Worm (Caenorhabditis elegans): Measurements from ENCODE around the gene srt-35.

Gene srt-35

ce11 chrV:4248359-4248758 lies 16.1 kb downstream of the srt-35 start:
- no peak for TF ChIP-seq nhr-237 (tag; optimal IDR thresholded peaks at IDR 0.05)
- TF ChIP-seq lin-13 (tag; optimal IDR thresholded peaks at IDR 0.05), result no peak
- no peak for TF ChIP-seq ces-1 (GFP tag; optimal IDR thresholded peaks at IDR 0.05)
- TF ChIP-seq flh-1 (GFP tag; optimal IDR thresholded peaks at IDR 0.05), result no peak
- TF ChIP-seq nhr-76 (tag; optimal IDR thresholded peaks at IDR 0.05), result no peak
- no peak for TF ChIP-seq ceh-39 (tag; optimal IDR thresholded peaks at IDR 0.05)
- no peak for TF ChIP-seq nhr-2 (tag; optimal IDR thresholded peaks at IDR 0.05)
- no peak for TF ChIP-seq cnd-1 (tag; optimal IDR thresholded peaks at IDR 0.05)
- TF ChIP-seq snpc-4 (tag; optimal IDR thresholded peaks at IDR 0.05), result no peak
- no peak for TF ChIP-seq bed-3 (GFP tag; optimal IDR thresholded peaks at IDR 0.05)
- TF ChIP-seq mab-5 (tag; optimal IDR thresholded peaks at IDR 0.05), result no peak
- no peak for TF ChIP-seq M03D4.4 (tag; optimal IDR thresholded peaks at IDR 0.05)
- TF ChIP-seq unc-39 (tag; optimal IDR thresholded peaks at IDR 0.05), result no peak

- TF ChIP-seq unc-39 (tag; optimal IDR thresholded peaks at IDR 0.05) (no peak), elt-3 (tag; optimal IDR thresholded peaks at IDR 0.05) (no peak), ces-1 (GFP tag; optimal IDR thresholded peaks at IDR 0.05) (no peak), pha-4 (tag; optimal IDR thresholded peaks at IDR 0.05) (no peak), nhr-237 (tag; optimal IDR thresholded peaks at IDR 0.05) (no peak), M03D4.4 (tag; optimal IDR thresholded peaks at IDR 0.05) (no peak), lin-13 (tag; optimal IDR thresholded peaks at IDR 0.05) (no peak), elt-1 (tag; optimal IDR thresholded peaks at IDR 0.05; ENCODE audit: borderline replicate concordance, insufficient read depth) (no peak), ztf-11 (tag; optimal IDR thresholded peaks at IDR 0.05) (no peak), ceh-43 (GFP tag; optimal IDR thresholded peaks at IDR 0.05) (no peak), mep-1 (tag; optimal IDR thresholded peaks at IDR 0.05) (no peak), ham-2 (GFP tag; optimal IDR thresholded peaks at IDR 0.05) (no peak), nhr-12 (tag; optimal IDR thresholded peaks at IDR 0.05) (no peak), unc-120 (tag; optimal IDR thresholded peaks at IDR 0.05; ENCODE audit: poor library complexity, severe bottlenecking) (no peak)
Observed at ce11 chrV:4242431-4242830, 22.0 kb downstream of the srt-35 start, which contains the start of gene srt-12. TSS of gene srt-12 (minus strand) at chrV:4242531.

DNA sequence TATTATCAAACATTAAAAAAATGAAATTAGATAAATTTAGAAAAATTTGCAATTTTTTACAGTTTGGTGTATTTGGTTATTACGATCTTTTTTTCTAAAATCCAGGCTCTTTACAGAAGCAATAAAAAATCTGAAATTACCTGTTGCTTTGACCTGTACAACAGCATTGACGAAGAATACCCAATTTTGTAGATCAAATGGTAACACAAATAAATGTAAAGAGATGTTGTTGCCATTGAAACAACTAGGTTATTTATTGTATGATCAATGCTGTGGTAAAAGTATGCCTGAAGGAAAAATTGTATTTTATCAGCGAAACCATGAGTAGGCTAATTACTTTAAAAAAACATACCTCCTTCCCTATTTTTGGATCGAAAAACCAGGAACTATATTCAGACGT lies 22.9 kb downstream of the srt-35 start:
- TF ChIP-seq nhr-2 (tag; optimal IDR thresholded peaks at IDR 0.05) (no peak), ces-1 (GFP tag; optimal IDR thresholded peaks at IDR 0.05) (no peak), ceh-39 (tag; optimal IDR thresholded peaks at IDR 0.05) (no peak), drap-1 (GFP tag; optimal IDR thresholded peaks at IDR 0.05) (no peak)

- TF ChIP-seq lsy-2 (tag; optimal IDR thresholded peaks at IDR 0.05) (no peak), ham-2 (GFP tag; optimal IDR thresholded peaks at IDR 0.05) (no peak), cnd-1 (tag; optimal IDR thresholded peaks at IDR 0.05) (no peak), sem-2 (GFP tag; optimal IDR thresholded peaks at IDR 0.05) (no peak), unc-120 (tag; optimal IDR thresholded peaks at IDR 0.05; ENCODE audit: poor library complexity, severe bottlenecking) (no peak), ces-1 (GFP tag; optimal IDR thresholded peaks at IDR 0.05) (no peak), nhr-237 (tag; optimal IDR thresholded peaks at IDR 0.05) (no peak), nhr-2 (tag; optimal IDR thresholded peaks at IDR 0.05) (no peak), elt-1 (tag; optimal IDR thresholded peaks at IDR 0.05; ENCODE audit: borderline replicate concordance, insufficient read depth) (no peak), sptf-1 (tag; optimal IDR thresholded peaks at IDR 0.05) (no peak), flh-1 (GFP tag; optimal IDR thresholded peaks at IDR 0.05) (no peak), ceh-39 (tag; optimal IDR thresholded peaks at IDR 0.05) (no peak), unc-39 (tag; optimal IDR thresholded peaks at IDR 0.05) (no peak), drap-1 (GFP tag; optimal IDR thresholded peaks at IDR 0.05) (no peak), ztf-11 (tag; optimal IDR thresholded peaks at IDR 0.05) (no peak)
Observed at ce11 chrV:4240292-4240691, 24.1 kb downstream of the srt-35 start, which contains the start of gene srh-204. TSS of gene srh-204 (minus strand) at chrV:4240392.

DNA sequence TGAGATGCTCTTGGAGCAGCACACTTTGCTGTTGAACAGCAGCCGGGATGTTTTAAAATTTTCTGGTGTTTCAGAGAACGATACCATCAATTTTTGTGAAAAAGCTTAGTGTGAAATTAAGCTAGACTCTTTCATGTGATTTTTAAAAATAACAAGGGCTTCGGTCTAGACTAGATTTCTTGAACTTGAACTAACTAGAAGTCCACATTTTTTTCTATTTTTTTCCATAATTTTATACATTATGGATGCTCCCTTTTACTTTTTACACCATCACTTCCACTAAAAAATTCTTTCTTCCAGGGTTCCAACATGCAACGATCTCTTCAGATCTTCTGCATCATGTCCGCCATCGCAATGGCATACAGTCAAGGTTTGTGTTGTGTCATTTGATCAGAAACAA lies 28.3 kb downstream of the srt-35 start, which contains the start of gene nlp-13:
Gene nlp-13, plus strand, starts transcription at position 301 of the 400 bp plus-strand sequence.
- TF ChIP-seq flh-1 (GFP tag; optimal IDR thresholded peaks at IDR 0.05), result no peak
- no peak for TF ChIP-seq M03D4.4 (tag; optimal IDR thresholded peaks at IDR 0.05)
- TF ChIP-seq ces-1 (GFP tag; optimal IDR thresholded peaks at IDR 0.05), result no peak
- no peak for TF ChIP-seq cnd-1 (tag; optimal IDR thresholded peaks at IDR 0.05)
- TF ChIP-seq zip-8 (tag; optimal IDR thresholded peaks at IDR 0.05), result no peak
- no peak for TF ChIP-seq mep-1 (tag; optimal IDR thresholded peaks at IDR 0.05)
- no peak for TF ChIP-seq mab-5 (tag; optimal IDR thresholded peaks at IDR 0.05)
- no peak for TF ChIP-seq ceh-43 (GFP tag; optimal IDR thresholded peaks at IDR 0.05)
- no peak for TF ChIP-seq nhr-76 (tag; optimal IDR thresholded peaks at IDR 0.05)
- TF ChIP-seq ceh-39 (tag; optimal IDR thresholded peaks at IDR 0.05), result no peak
- TF ChIP-seq lin-32 (GFP tag; optimal IDR thresholded peaks at IDR 0.05), result no peak
- TF ChIP-seq sptf-1 (tag; optimal IDR thresholded peaks at IDR 0.05), result no peak
- no peak for TF ChIP-seq pha-4 (tag; optimal IDR thresholded peaks at IDR 0.05)
- no peak for TF ChIP-seq unc-120 (tag; optimal IDR thresholded peaks at IDR 0.05; ENCODE audit: poor library complexity, severe bottlenecking)
- TF ChIP-seq elt-3 (tag; optimal IDR thresholded peaks at IDR 0.05), result no peak
- TF ChIP-seq ztf-11 (tag; optimal IDR thresholded peaks at IDR 0.05), result no peak
- TF ChIP-seq sem-2 (GFP tag; optimal IDR thresholded peaks at IDR 0.05), result no peak
- TF ChIP-seq snpc-4 (tag; optimal IDR thresholded peaks at IDR 0.05), result no peak
- TF ChIP-seq bed-3 (GFP tag; optimal IDR thresholded peaks at IDR 0.05), result no peak
